Worm (Caenorhabditis elegans) whole organism, L4/young adult: Measurements from ENCODE around the gene lgc-7.

Experiments
- dao-5 ChIP-seq: sonication (generic microtip); optimal IDR thresholded peaks from 2 replicates; lab custom pipeline; 2016; ENCODE audit warnings: missing genotype, missing genetic modification characterization, moderate library complexity, missing compliant biosample characterization
- him-1 ChIP-seq: sonication (generic microtip); optimal IDR thresholded peaks from 2 replicates; lab custom pipeline; 2016; ENCODE audit warnings: missing genotype, missing genetic modification reagents, missing genetic modification characterization, missing compliant biosample characterization

DNA sequence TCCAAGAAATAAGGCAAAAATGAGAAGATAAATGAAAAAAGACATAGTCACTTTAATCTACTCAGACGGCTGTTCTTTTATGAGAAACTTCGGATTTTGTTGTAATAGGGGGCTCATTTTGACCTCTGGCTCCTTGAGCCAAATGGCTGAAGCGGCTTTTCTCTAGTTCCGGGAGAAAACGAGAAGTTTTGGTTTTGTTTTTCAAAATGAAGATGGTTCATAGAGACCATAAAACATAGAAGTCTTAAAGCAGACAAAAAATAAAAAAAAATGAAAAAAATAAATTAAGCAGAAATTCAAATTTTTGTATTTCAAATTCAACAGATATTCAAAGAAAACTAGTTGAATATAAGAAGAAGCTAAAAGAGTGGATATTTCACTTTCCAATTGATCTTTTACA is 3.1 kb upstream of the lgc-7 start, which contains the start of gene Y57G11C.41:
- TF ChIP-seq dao-5 (tag; lab: Kevin White, UChicago) (no peak), him-1 (tag; lab: Kevin White, UChicago) (no peak)
